Worm (Caenorhabditis elegans): ENCODE results near the gene anmt-2.

DNA sequence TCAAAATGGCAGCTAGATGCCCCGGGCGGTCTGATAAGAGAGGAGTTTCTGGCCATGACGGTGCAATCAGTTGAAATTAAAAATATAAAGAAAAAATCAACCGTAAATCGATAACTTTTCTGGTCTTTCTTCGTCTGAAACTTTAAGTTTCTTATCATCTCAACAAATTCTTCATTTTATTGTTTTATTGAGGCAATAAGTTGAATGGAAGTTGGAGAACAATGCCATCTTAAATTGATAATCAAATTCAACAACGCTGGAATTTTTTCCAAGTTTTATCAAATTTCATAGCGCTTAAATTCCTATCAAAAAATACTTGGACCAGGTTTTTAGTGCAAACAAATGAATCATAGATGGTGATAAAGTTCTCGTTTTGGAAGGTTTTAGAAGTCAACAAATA, 40.6 kb downstream of the anmt-2 start:
- no peak for TF ChIP-seq cog-1 (tag; optimal IDR thresholded peaks at IDR 0.05)
- TF ChIP-seq klf-2 (GFP tag; conservative IDR thresholded peaks at IDR 0.05) = no peak
- no peak for TF ChIP-seq ztf-23 (GFP tag; IDR thresholded peaks at IDR 0.05)
- TF ChIP-seq ref-1 (GFP tag; conservative IDR thresholded peaks at IDR 0.05) = no peak
- TF ChIP-seq flt-1 (GFP tag; IDR thresholded peaks at IDR 0.05) = no peak

All from whole organism, midembryonic.